Worm (Caenorhabditis elegans) whole organism, L4/young adult: ENCODE results near the gene K03B4.1.
A peak's percentile ranks its signal among the peaks of the same experiment; 100 is the strongest.

Source experiments
- W03F9.2 ChIP-seq: fragments of 150-350 bp; optimal IDR thresholded peaks from 2 replicates; lab custom pipeline; 2014; ENCODE audit warnings: missing biosample characterization, missing genetic modification characterization
- dao-5 ChIP-seq: sonication (generic microtip); optimal IDR thresholded peaks from 2 replicates; lab custom pipeline; 2016; ENCODE audit warnings: missing genotype, missing genetic modification characterization, moderate library complexity, missing compliant biosample characterization
- him-1 ChIP-seq: sonication (generic microtip); optimal IDR thresholded peaks from 2 replicates; lab custom pipeline; 2016; ENCODE audit warnings: missing genotype, missing genetic modification reagents, missing genetic modification characterization, missing compliant biosample characterization

The K03B4.1 gene

DNA sequence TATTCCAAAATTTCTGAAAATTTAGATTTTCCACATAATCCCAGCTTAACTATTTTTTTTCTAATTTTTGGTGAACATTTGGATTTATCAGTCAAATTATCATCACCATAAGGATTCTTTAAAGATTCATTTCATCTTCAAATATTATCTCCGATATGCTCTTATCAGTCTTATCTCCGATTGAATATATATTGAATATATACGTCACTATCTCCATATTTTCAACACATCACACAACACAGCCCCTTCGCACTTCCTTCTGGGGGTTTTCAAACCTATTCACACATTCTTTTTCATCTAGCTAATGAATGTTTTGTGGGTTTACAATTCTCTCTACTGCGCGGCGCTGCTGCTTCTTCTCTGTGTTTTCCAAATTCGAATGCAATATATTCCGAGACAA is 9.5 kb downstream of the K03B4.1 start:
- TF ChIP-seq him-1 (tag; lab: Kevin White, UChicago) (no peak), dao-5 (tag; lab: Kevin White, UChicago) (no peak), W03F9.2 (tag; lab: Kevin White, UChicago) (no peak)

- TF ChIP-seq him-1 (tag; lab: Kevin White, UChicago), result no peak
- TF ChIP-seq dao-5 (tag; lab: Kevin White, UChicago), result no peak
- TF ChIP-seq W03F9.2 (tag; lab: Kevin White, UChicago), result no peak
Measured at ce11 chrV:4700189-4700588, 11.1 kb downstream of the K03B4.1 start, which contains the start of gene ZC266.1. Gene ZC266.1, minus strand, starts transcription at chrV:4700289.

ce11 chrV:4707646-4708045 is 18.5 kb downstream of the K03B4.1 start:
- TF ChIP-seq W03F9.2 (tag; lab: Kevin White, UChicago), result no peak
- TF ChIP-seq dao-5 (tag; lab: Kevin White, UChicago), result no peak
- TF ChIP-seq him-1 (tag; lab: Kevin White, UChicago), result no peak

ce11 chrV:4710464-4710863 is 21.3 kb downstream of the K03B4.1 start, which contains the start of gene oac-24:
Gene oac-24, plus strand, starts transcription at chrV:4710764.
- no peak for TF ChIP-seq him-1 (tag; lab: Kevin White, UChicago)
- TF ChIP-seq W03F9.2 (tag; lab: Kevin White, UChicago), result no peak
- TF ChIP-seq dao-5 (tag; lab: Kevin White, UChicago), result no peak

DNA sequence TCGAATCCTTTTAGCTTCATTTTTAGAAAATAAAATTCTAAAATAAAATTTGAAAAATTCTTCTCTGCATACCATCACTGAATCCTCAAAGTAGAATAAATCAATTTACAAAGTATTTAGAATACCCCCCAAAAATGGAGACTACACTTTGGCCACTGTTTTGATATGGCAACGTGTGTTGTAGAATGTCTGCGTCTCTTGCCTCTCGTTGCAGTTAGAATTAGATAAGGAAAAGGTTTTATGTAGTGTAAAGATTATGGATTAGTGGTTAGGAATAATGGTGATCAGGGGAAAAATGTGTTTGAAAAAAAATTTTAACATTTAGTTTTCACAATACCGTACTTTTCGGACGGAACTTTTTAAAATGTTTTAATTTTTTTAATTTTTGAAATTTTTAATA is 30.8 kb downstream of the K03B4.1 start, which contains the start of gene prx-6:
TSS of gene prx-6 (minus strand) at position 129 of the 400 bp plus-strand sequence.
- no peak for TF ChIP-seq him-1 (tag; lab: Kevin White, UChicago)
- no peak for TF ChIP-seq W03F9.2 (tag; lab: Kevin White, UChicago)
- TF ChIP-seq dao-5 (tag; lab: Kevin White, UChicago), result no peak

DNA sequence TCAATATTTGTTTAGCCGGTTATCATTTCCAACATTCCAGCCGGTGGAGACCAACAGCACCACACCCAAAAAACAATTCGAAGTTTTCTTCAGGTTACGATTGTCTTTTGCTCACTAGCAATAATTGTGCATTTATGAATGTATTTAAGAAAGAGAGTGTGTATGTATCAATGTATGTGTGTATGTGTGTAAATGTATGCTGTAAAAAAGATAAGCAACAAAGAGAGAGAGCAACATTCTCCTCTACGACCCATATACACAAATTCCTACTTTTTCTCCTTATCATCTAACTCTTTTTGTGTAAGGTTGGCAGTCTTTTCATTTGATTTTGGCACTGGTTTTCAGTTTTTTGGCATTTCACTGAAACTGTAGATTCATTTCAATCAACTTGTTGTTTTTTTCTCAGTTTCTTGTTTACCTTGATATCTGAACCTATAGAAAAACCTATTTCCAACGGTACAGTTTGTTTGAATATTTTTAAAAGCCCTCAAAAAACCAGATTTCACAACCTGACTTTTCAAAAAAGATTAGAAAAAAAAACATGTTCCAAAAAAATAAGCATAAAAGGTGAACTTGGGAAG is 31.8 kb downstream of the K03B4.1 start:
- TF ChIP-seq W03F9.2 (tag; lab: Kevin White, UChicago), result no peak
- no peak for TF ChIP-seq him-1 (tag; lab: Kevin White, UChicago)
- no peak for TF ChIP-seq dao-5 (tag; lab: Kevin White, UChicago)

DNA sequence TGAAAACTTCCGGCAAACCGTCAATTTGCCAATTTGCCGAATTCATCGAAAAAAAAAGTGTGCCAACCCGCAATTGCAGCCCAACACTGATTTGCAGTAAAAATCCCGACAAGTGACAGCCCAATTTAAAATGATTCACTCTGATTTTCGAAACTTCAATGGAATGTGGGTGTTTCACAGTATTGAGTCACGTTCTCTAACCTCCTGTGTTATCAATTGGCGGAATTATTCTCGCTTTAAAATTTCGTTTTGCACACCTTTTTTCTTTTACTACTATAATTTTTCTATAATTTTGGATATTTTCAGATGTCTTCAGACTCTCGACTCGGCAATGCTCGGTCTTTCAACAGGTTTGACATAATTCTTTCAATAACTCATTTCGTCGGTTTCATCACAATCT is 33.2 kb downstream of the K03B4.1 start, which contains the start of gene F39G3.5:
TSS of gene F39G3.5 (plus strand) at position 301 of the 400 bp plus-strand sequence.
- no peak for TF ChIP-seq dao-5 (tag; lab: Kevin White, UChicago)
- TF ChIP-seq W03F9.2 (tag; lab: Kevin White, UChicago), result no peak
- no peak for TF ChIP-seq him-1 (tag; lab: Kevin White, UChicago)

DNA sequence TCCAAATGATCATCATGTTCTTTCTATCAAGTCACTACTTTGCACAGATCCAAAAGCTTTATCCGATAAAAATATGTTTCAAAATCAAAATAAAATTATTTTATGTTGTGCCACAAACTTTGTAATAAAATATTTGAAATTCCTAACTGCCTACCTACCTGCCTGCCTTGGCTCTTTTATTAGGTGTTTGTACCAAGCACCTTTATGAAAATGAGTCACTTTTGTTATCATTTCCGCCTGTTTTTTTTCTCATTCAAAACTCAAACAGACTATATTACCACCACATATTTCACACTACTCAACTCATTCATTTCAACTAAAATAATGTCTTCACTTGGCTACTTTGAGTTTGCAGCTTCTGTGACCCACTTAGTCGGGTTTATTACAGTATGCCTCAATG is 35.3 kb downstream of the K03B4.1 start, which contains the start of gene F39G3.4:
TSS of gene F39G3.4 (plus strand) at position 301 of the 400 bp plus-strand sequence.
- TF ChIP-seq W03F9.2 (tag; lab: Kevin White, UChicago) (no peak), him-1 (tag; lab: Kevin White, UChicago) (no peak), dao-5 (tag; lab: Kevin White, UChicago) (no peak)

DNA sequence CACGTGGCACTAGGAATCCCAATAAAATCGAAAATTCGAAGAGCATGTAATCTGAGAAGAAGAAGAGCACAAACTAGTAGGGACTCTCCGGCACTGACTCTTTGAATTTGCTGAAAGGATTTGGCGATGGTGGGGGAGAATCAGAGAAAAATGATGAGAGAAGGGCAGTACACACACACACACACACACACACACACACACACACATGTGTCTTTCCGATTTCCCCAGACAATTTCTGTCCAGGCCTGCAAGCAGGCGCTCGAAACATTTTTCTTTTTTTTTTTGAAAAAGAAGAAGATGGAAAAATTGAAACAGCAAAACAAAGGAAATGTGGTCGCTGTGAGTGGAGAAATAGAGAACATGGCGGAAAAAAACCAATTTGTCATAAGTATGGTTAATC is 40.9 kb downstream of the K03B4.1 start, which contains the start of gene tig-2:
TSS of gene tig-2 (minus strand) at position 87 of the 400 bp plus-strand sequence.
- TF ChIP-seq W03F9.2 (tag; lab: Kevin White, UChicago) (no peak), him-1 (tag; lab: Kevin White, UChicago) (no peak), dao-5 (tag; lab: Kevin White, UChicago) (no peak)

DNA sequence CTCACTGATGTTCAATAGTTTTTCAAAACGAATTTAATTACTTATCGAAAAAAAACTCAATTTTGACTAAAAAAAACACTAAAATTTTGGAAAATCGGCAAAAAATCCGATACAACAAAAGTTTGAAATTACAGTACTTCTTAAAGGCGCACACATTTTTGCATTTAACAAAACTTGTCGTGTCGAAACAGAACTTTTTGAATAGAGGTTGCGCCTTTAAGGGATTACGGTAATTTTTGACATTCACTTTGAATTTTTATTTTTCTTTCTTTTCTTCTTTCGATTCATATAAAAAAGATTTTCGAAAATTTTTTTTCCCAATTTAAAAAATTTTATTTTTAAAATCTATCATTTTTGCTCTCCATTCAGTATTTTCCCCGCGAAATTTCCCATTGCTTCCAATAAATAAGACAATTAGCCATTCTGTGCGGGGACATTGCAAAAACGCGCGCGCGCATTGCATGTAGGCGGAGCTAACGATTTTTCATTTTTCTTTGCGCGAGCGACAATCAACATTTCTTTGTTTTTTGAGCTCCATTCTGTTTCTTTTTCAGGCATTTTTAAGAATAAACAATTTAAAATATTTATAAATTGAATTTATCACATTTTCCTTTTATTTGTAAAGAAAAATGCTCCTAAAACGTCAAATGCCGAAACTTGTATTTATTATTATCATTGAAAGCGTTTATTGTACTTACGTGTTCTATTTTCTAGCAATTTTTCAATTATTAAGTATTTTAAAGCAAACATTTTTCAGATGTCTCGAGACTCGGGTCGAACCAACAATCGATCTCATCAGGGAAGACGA is 42.2 kb downstream of the K03B4.1 start, which contains the start of gene F39G3.3:
TSS of gene F39G3.3 (plus strand) at position 758 of the 808 bp plus-strand sequence.
- TF ChIP-seq dao-5 (tag; lab: Kevin White, UChicago) (no peak), W03F9.2 (tag; lab: Kevin White, UChicago) (peak; percentile 58), him-1 (tag; lab: Kevin White, UChicago) (peak; percentile 11)

DNA sequence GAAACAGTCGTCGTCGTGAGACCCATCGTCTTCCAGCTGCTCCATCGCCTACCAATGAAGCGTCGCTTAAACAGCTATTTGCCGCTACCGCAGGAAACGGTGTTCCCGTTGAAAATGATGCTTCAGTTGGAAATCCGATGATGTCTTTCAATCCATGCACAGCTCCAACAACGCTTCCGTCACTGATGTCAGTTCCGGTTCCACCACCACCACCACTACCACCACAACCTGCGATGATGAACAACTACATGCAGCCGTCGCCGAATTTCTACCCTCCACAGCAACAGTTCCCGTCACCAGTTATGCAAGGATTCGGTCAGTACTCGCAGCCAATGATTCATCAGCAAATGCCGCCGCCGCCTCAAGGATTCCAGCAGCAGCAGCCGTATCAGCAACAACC is 44.8 kb downstream of the K03B4.1 start:
- TF ChIP-seq him-1 (tag; lab: Kevin White, UChicago) (no peak), W03F9.2 (tag; lab: Kevin White, UChicago) (no peak), dao-5 (tag; lab: Kevin White, UChicago) (no peak)

ce11 chrV:4734608-4735007 is 45.5 kb downstream of the K03B4.1 start:
- TF ChIP-seq W03F9.2 (tag; lab: Kevin White, UChicago) (no peak), him-1 (tag; lab: Kevin White, UChicago) (no peak), dao-5 (tag; lab: Kevin White, UChicago) (no peak)

DNA sequence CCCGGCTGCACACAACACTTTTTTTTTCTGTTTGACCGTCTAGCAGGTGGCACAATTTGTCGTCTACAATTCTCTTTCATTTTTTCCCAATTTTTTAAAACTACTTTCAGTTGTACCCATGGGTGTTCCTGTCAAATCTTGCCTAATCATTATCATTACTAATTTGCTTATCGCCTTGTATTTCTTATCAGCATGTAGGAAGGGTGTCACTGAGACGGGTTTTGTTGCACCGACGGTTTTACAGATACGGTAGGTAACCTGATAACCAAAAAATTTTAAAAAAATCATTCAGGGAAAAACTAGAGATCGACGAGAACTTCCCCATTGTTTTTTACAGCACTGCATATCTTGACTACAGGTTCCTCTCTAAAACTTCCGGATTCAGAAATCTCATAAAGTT is 48.6 kb downstream of the K03B4.1 start, which contains the start of gene F39G3.2:
TSS of gene F39G3.2 (plus strand) at position 105 of the 400 bp plus-strand sequence.
- no peak for TF ChIP-seq dao-5 (tag; lab: Kevin White, UChicago)
- no peak for TF ChIP-seq him-1 (tag; lab: Kevin White, UChicago)
- no peak for TF ChIP-seq W03F9.2 (tag; lab: Kevin White, UChicago)
